Worm (Caenorhabditis elegans) whole organism, young adult: ENCODE measurements around the gene vit-1.

ENCODE experiments used
- B0035.1 ChIP-seq: sonication (generic microtip); optimal IDR thresholded peaks from 2 replicates; lab custom pipeline; 2016; ENCODE audit warnings: missing genetic modification characterization, mild to moderate bottlenecking, missing compliant biosample characterization, missing genotype, missing genetic modification reagents
- B0261.1 ChIP-seq: sonication (generic microtip); optimal IDR thresholded peaks from 2 replicates; lab custom pipeline; 2016; ENCODE audit warnings: mild to moderate bottlenecking, missing genetic modification characterization, moderate library complexity, missing compliant biosample characterization
- B0336.3 ChIP-seq: fragments of 200-800 bp; sonication (Bioruptor generic); IDR thresholded peaks from 2 replicates; pipeline ENCODE4 v1.3.6; 2022; ENCODE audit warnings: missing genetic modification characterization, missing compliant biosample characterization
- F22D6.2 ChIP-seq: sonication (generic microtip); optimal IDR thresholded peaks from 2 replicates; lab custom pipeline; 2016; ENCODE audit warnings: mild to moderate bottlenecking, missing genetic modification characterization, missing compliant biosample characterization
- F37B4.10 ChIP-seq: fragments of 200-800 bp; sonication (Bioruptor generic); IDR thresholded peaks from 2 replicates; pipeline ENCODE4 v1.3.6; 2022; ENCODE audit warnings: missing genetic modification characterization, missing compliant biosample characterization
- F49E8.2 ChIP-seq: sonication (generic microtip); optimal IDR thresholded peaks from 3 replicates; lab custom pipeline; 2017; ENCODE audit warnings: missing genetic modification characterization, mild to moderate bottlenecking, missing compliant biosample characterization, antibody characterized with exemption, moderate library complexity; ENCODE audit not compliant: insufficient read depth
- F55B11.4 ChIP-seq: sonication (generic microtip); optimal IDR thresholded peaks from 2 replicates; lab custom pipeline; 2016; ENCODE audit warnings: missing compliant biosample characterization, missing genetic modification characterization, borderline replicate concordance; ENCODE audit not compliant: insufficient read depth
- F57A8.1 ChIP-seq: fragments of 200-800 bp; sonication (Bioruptor generic); optimal IDR thresholded peaks from 2 replicates; lab custom pipeline; 2018; ENCODE audit warnings: mild to moderate bottlenecking, missing genetic modification characterization, moderate library complexity, missing compliant biosample characterization
- F57C9.4 ChIP-seq: sonication (generic microtip); optimal IDR thresholded peaks from 2 replicates; lab custom pipeline; 2017; ENCODE audit warnings: mild to moderate bottlenecking, missing genetic modification characterization, missing compliant biosample characterization
- Y56A3A.18 ChIP-seq: fragments of 200-800 bp; sonication (Bioruptor generic); IDR thresholded peaks from 2 replicates; pipeline ENCODE4 v1.3.6; 2022; ENCODE audit warnings: missing genetic modification reagents, missing genetic modification characterization, missing compliant biosample characterization
- Y79H2A.3 ChIP-seq: fragments of 200-800 bp; sonication (Bioruptor generic); conservative IDR thresholded peaks from 2 replicates; pipeline ENCODE4 v1.3.6; 2022; ENCODE audit warnings: missing genetic modification reagents, missing genetic modification characterization, missing compliant biosample characterization
- ZK185.1 ChIP-seq: sonication (generic microtip); optimal IDR thresholded peaks from 2 replicates; lab custom pipeline; 2016; ENCODE audit warnings: mild to moderate bottlenecking, missing genetic modification characterization, missing compliant biosample characterization; ENCODE audit not compliant: poor library complexity, severe bottlenecking
- atf-7 ChIP-seq: sonication (generic microtip); optimal IDR thresholded peaks from 2 replicates; lab custom pipeline; 2017; ENCODE audit warnings: mild to moderate bottlenecking, missing genetic modification characterization, missing compliant biosample characterization
- athp-1 ChIP-seq: sonication (generic microtip); optimal IDR thresholded peaks from 2 replicates; lab custom pipeline; 2017; ENCODE audit warnings: mild to moderate bottlenecking, missing genetic modification characterization, missing compliant biosample characterization
- attf-5 ChIP-seq: fragments of 200-800 bp; sonication (Bioruptor generic); optimal IDR thresholded peaks from 2 replicates; lab custom pipeline; 2018; ENCODE audit warnings: mild to moderate bottlenecking, missing genetic modification characterization, missing compliant biosample characterization
- bed-2 ChIP-seq: fragments of 200-800 bp; sonication (Bioruptor generic); IDR thresholded peaks from 2 replicates; pipeline ENCODE4 v1.3.6; 2022; ENCODE audit warnings: missing genetic modification reagents, missing genetic modification characterization, missing compliant biosample characterization
- ceh-27 ChIP-seq: fragments of 200-800 bp; sonication (Bioruptor generic); optimal IDR thresholded peaks from 2 replicates; lab custom pipeline; 2018; ENCODE audit warnings: mild to moderate bottlenecking, missing genetic modification characterization, moderate library complexity, missing compliant biosample characterization
- ceh-91 ChIP-seq: fragments of 200-800 bp; sonication (Bioruptor generic); IDR thresholded peaks from 2 replicates; pipeline ENCODE4 v1.3.6; 2022; ENCODE audit warnings: missing genetic modification reagents, missing genetic modification characterization, missing compliant biosample characterization
- chd-7 ChIP-seq: sonication (generic microtip); optimal IDR thresholded peaks from 2 replicates; lab custom pipeline; 2016; ENCODE audit warnings: mild to moderate bottlenecking, missing genetic modification characterization, moderate library complexity, missing compliant biosample characterization
- dox-1 ChIP-seq: fragments of 200-800 bp; sonication (Bioruptor generic); IDR thresholded peaks from 2 replicates; pipeline ENCODE4 v1.3.6; 2022; ENCODE audit warnings: missing genetic modification reagents, missing genetic modification characterization, missing compliant biosample characterization
- dpff-1 ChIP-seq: sonication (generic microtip); optimal IDR thresholded peaks from 2 replicates; lab custom pipeline; 2017; ENCODE audit warnings: mild to moderate bottlenecking, missing genetic modification characterization, missing compliant biosample characterization
- hlh-12 ChIP-seq: sonication (generic microtip); optimal IDR thresholded peaks from 2 replicates; lab custom pipeline; 2016; ENCODE audit warnings: missing genetic modification characterization, missing compliant biosample characterization
- hlh-26 ChIP-seq: fragments of 200-800 bp; sonication (Bioruptor generic); conservative IDR thresholded peaks from 2 replicates; pipeline ENCODE4 v1.3.6; 2022; ENCODE audit warnings: missing genetic modification reagents, missing genetic modification characterization, missing compliant biosample characterization
- hmg-1.2 ChIP-seq: fragments of 200-800 bp; sonication (Bioruptor generic); IDR thresholded peaks from 2 replicates; pipeline ENCODE4 v1.3.6; 2022; ENCODE audit warnings: missing genetic modification reagents, missing genetic modification characterization, missing compliant biosample characterization
- hmg-20 ChIP-seq: fragments of 200-800 bp; sonication (Bioruptor generic); IDR thresholded peaks from 2 replicates; pipeline ENCODE4 v1.3.6; 2022; ENCODE audit warnings: missing genetic modification reagents, missing genetic modification characterization, missing compliant biosample characterization
- hrde-1 ChIP-seq: sonication (generic microtip); optimal IDR thresholded peaks from 2 replicates; lab custom pipeline; 2016; ENCODE audit warnings: missing genetic modification characterization, mild to moderate bottlenecking, missing compliant biosample characterization, moderate library complexity, missing genotype, missing genetic modification reagents, borderline replicate concordance
- hsf-1 ChIP-seq: fragments of 200-800 bp; sonication (Bioruptor generic); IDR thresholded peaks from 2 replicates; pipeline ENCODE4 v1.3.6; 2022; ENCODE audit warnings: missing genetic modification reagents, missing genetic modification characterization, missing compliant biosample characterization
- lin-26 ChIP-seq: fragments of 200-800 bp; sonication (Bioruptor generic); IDR thresholded peaks from 2 replicates; pipeline ENCODE4 v1.3.6; 2022; ENCODE audit warnings: missing genetic modification reagents, missing genetic modification characterization, missing compliant biosample characterization
- lin-35 ChIP-seq, 3 experiments: fragments of 150-350 bp in 2 of 3; sonication (generic microtip) in 1 of 3; optimal IDR thresholded peaks; 2 replicates each; lab custom pipeline; 2014 to 2018; ENCODE audit warnings: missing biosample characterization in 3 of 3, missing genetic modification characterization in 3 of 3, missing genetic modification reagents in 3 of 3
- mcd-1 ChIP-seq: fragments of 200-800 bp; sonication (Bioruptor generic); IDR thresholded peaks from 2 replicates; pipeline ENCODE4 v1.3.6; 2022; ENCODE audit warnings: missing genetic modification reagents, missing genetic modification characterization, missing compliant biosample characterization
- mxl-1 ChIP-seq: sonication (generic microtip); optimal IDR thresholded peaks from 2 replicates; lab custom pipeline; 2016; ENCODE audit warnings: missing genetic modification characterization, missing compliant biosample characterization
- nfya-1 ChIP-seq: sonication (generic microtip); optimal IDR thresholded peaks from 2 replicates; lab custom pipeline; 2017; ENCODE audit warnings: antibody characterized with exemption, missing compliant biosample characterization, missing genetic modification characterization, borderline replicate concordance; ENCODE audit not compliant: insufficient read depth
- nfya-2 ChIP-seq: fragments of 200-800 bp; sonication (Bioruptor generic); IDR thresholded peaks from 2 replicates; pipeline ENCODE4 v1.3.6; 2022; ENCODE audit warnings: missing genetic modification reagents, missing genetic modification characterization, missing compliant biosample characterization
- nhr-120 ChIP-seq: fragments of 200-800 bp; sonication (Bioruptor generic); IDR thresholded peaks from 2 replicates; pipeline ENCODE4 v1.3.6; 2022; ENCODE audit warnings: missing genetic modification characterization, missing compliant biosample characterization
- nhr-179 ChIP-seq: sonication (generic microtip); optimal IDR thresholded peaks from 2 replicates; lab custom pipeline; 2016; ENCODE audit warnings: mild to moderate bottlenecking, missing genetic modification characterization, missing compliant biosample characterization
- pbrm-1 ChIP-seq: fragments of 200-800 bp; sonication (Bioruptor generic); IDR thresholded peaks from 2 replicates; pipeline ENCODE4 v1.3.6; 2022; ENCODE audit warnings: missing genetic modification reagents, missing genetic modification characterization, missing compliant biosample characterization
- rec-8 ChIP-seq, 2 experiments: sonication (generic microtip); optimal IDR thresholded peaks; 2 replicates each; lab custom pipeline; 2016; ENCODE audit warnings: mild to moderate bottlenecking in 2 of 2, missing genetic modification characterization in 2 of 2, missing genetic modification reagents in 2 of 2, missing genotype in 2 of 2, missing biosample characterization in 1 of 2, missing compliant biosample characterization in 1 of 2, moderate library complexity in 1 of 2
- sdz-38 ChIP-seq: sonication (generic microtip); optimal IDR thresholded peaks from 2 replicates; lab custom pipeline; 2016; ENCODE audit warnings: missing genotype, missing genetic modification characterization, missing compliant biosample characterization
- snpc-1.3 ChIP-seq: sonication (generic microtip); optimal IDR thresholded peaks from 2 replicates; lab custom pipeline; 2017; ENCODE audit warnings: missing genetic modification characterization, mild to moderate bottlenecking, missing compliant biosample characterization, antibody characterized with exemption, moderate library complexity, missing genotype, missing genetic modification reagents; ENCODE audit not compliant: insufficient read depth
- sptf-2 ChIP-seq: fragments of 200-800 bp; sonication (Bioruptor generic); optimal IDR thresholded peaks from 2 replicates; lab custom pipeline; 2018; ENCODE audit warnings: mild to moderate bottlenecking, missing genetic modification characterization, missing compliant biosample characterization
- tbp1 ChIP-seq: fragments of 200-800 bp; sonication (Bioruptor generic); optimal IDR thresholded peaks from 2 replicates; lab custom pipeline; 2018; ENCODE audit warnings: mild to moderate bottlenecking, missing genetic modification characterization, missing compliant biosample characterization
- tbx-9 ChIP-seq: sonication (generic microtip); optimal IDR thresholded peaks from 2 replicates; lab custom pipeline; 2016; ENCODE audit warnings: borderline replicate concordance, missing genetic modification characterization, inconsistent platforms, missing compliant biosample characterization
- unc-130 ChIP-seq: sonication (generic microtip); optimal IDR thresholded peaks from 2 replicates; lab custom pipeline; 2016; ENCODE audit warnings: missing genetic modification reagents, missing genetic modification characterization, missing compliant biosample characterization
- unc-62 ChIP-seq: fragments of 150-350 bp; optimal IDR thresholded peaks from 2 replicates; lab custom pipeline; 2014; ENCODE audit warnings: missing biosample characterization, missing genetic modification reagents, missing genetic modification characterization
- xnd-1 ChIP-seq: sonication (generic microtip); optimal IDR thresholded peaks from 2 replicates; lab custom pipeline; 2016; ENCODE audit warnings: missing genotype, missing genetic modification reagents, missing genetic modification characterization, missing compliant biosample characterization
- zfh-2 ChIP-seq: fragments of 200-800 bp; sonication (Bioruptor generic); conservative IDR thresholded peaks from 2 replicates; pipeline ENCODE4 v1.3.6; 2022; ENCODE audit warnings: missing genetic modification reagents, missing genetic modification characterization, missing compliant biosample characterization
- ztf-28 ChIP-seq: fragments of 200-800 bp; sonication (Bioruptor generic); IDR thresholded peaks from 2 replicates; pipeline ENCODE4 v1.3.6; 2022; ENCODE audit warnings: missing genetic modification reagents, missing genetic modification characterization, missing compliant biosample characterization

Gene vit-1

DNA sequence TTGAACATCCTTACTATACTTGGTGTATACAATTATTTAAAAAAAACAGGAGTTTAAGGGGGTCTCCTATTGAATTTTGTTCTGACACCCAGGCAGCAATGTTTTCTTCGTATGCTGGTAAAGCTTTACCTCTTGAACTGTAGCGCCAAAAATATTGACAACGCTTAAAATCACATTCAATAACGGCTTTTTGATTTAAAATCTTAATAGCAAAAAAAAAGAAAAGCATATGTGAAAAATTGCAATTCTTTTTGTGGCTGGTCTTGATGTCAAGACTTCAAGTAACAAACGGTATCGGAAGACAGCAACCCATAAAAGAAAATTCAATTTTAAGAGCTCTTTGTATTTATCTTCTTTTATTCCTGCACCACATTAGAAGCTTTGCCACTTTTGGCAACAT lies 54.1 kb downstream of the vit-1 start:
- TF ChIP-seq chd-7 (tag; lab: Kevin White, UChicago) (no peak), mxl-1 (no peak), athp-1 (tag; lab: Kevin White, UChicago) (no peak)

DNA sequence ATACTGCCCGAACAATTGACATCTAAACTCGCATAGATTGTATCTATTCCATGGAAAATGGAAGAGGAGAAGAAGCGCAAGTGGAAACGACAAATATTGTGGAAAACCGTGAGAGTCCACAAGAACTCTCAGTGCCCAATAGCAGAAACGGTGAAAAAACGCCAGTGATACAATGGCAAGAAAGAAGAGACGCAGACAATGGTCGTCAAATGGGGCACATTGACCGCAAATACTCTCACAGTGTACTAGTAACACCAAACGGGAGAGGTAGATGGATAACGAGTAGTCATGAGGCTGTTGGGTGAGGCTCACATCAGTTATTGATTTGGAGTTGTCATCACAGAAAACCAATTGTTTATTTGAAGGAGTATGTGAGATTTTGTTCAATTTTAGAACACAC lies 54.7 kb downstream of the vit-1 start, which contains the start of gene ZK154.4:
Gene ZK154.4, minus strand, starts transcription at position 27 of the 400 bp plus-strand sequence.
- TF ChIP-seq hrde-1 (tag; lab: Kevin White, UChicago) (no peak), unc-62 (GFP tag; lab: Kevin White, UChicago) (no peak), nhr-120 (GFP tag; lab: Robert Waterston, UW) (no peak), tbp1 (GFP tag; lab: Kevin White, UChicago) (no peak), hlh-12 (tag; lab: Kevin White, UChicago) (no peak), hmg-20 (GFP tag; lab: Robert Waterston, UW) (no peak), F57A8.1 (GFP tag; lab: Kevin White, UChicago) (no peak), nfya-1 (tag; lab: Kevin White, UChicago) (no peak), hlh-26 (GFP tag; lab: Robert Waterston, UW) (no peak), nhr-179 (tag; lab: Kevin White, UChicago) (no peak), lin-26 (GFP tag; lab: Robert Waterston, UW) (no peak), unc-130 (GFP tag; lab: Kevin White, UChicago) (no peak), nfya-2 (GFP tag; lab: Robert Waterston, UW) (no peak), hmg-1.2 (peak; percentile 71), ceh-27 (GFP tag; lab: Kevin White, UChicago) (peak; percentile 28), dpff-1 (no peak), mcd-1 (GFP tag; lab: Robert Waterston, UW) (no peak), B0035.1 (tag; lab: Kevin White, UChicago) (no peak), F37B4.10 (no peak), B0261.1 (tag; lab: Kevin White, UChicago) (no peak), Y56A3A.18 (GFP tag; lab: Robert Waterston, UW) (no peak), F55B11.4 (no peak), ceh-91 (GFP tag; lab: Robert Waterston, UW) (no peak), lin-35 (GFP tag; optimal IDR thresholded peaks at IDR 0.05; lab: Kevin White, UChicago) (peak in 1 of 3 experiments; percentile 35), pbrm-1 (GFP tag; lab: Robert Waterston, UW) (no peak), hsf-1 (GFP tag; lab: Robert Waterston, UW) (no peak), B0336.3 (GFP tag; lab: Robert Waterston, UW) (0 out of 2 replicates have a peak, but pooled peaks have one; percentile 28), sptf-2 (GFP tag; lab: Kevin White, UChicago) (no peak), tbx-9 (tag; lab: Kevin White, UChicago) (no peak), ztf-28 (GFP tag; lab: Robert Waterston, UW) (no peak), Y79H2A.3 (GFP tag; lab: Robert Waterston, UW) (no peak), zfh-2 (GFP tag; lab: Robert Waterston, UW) (no peak), rec-8 (tag; optimal IDR thresholded peaks at IDR 0.05; lab: Kevin White, UChicago) (no peak), F49E8.2 (tag; lab: Kevin White, UChicago) (no peak), attf-5 (GFP tag; lab: Kevin White, UChicago) (peak; percentile 27), sdz-38 (tag; lab: Kevin White, UChicago) (no peak), atf-7 (tag; lab: Kevin White, UChicago) (no peak), F57C9.4 (tag; lab: Kevin White, UChicago) (no peak), bed-2 (GFP tag; lab: Robert Waterston, UW) (no peak), ZK185.1 (tag; lab: Kevin White, UChicago) (peak; percentile 23), dox-1 (GFP tag; lab: Robert Waterston, UW) (peak; percentile 38; the same call in 1 of the 2 replicates), snpc-1.3 (tag; lab: Kevin White, UChicago) (no peak), F22D6.2 (no peak), xnd-1 (tag; lab: Kevin White, UChicago) (no peak)
